Worm (Caenorhabditis elegans) whole organism, young adult: ENCODE measurements around the gene fbxl-1.

Experiments
- F33H1.4 ChIP-seq: fragments of 200-800 bp; sonication (Bioruptor generic); IDR thresholded peaks from 2 replicates; pipeline ENCODE4 v1.3.6; 2022; ENCODE audit warnings: missing genetic modification reagents, missing genetic modification characterization, missing compliant biosample characterization
- F49E8.2 ChIP-seq: sonication (generic microtip); optimal IDR thresholded peaks from 3 replicates; lab custom pipeline; 2017; ENCODE audit warnings: missing genetic modification characterization, mild to moderate bottlenecking, missing compliant biosample characterization, antibody characterized with exemption, moderate library complexity; ENCODE audit not compliant: insufficient read depth
- F52B5.7 ChIP-seq: sonication (generic microtip); optimal IDR thresholded peaks from 2 replicates; lab custom pipeline; 2016; ENCODE audit warnings: mild to moderate bottlenecking, missing genetic modification characterization, missing compliant biosample characterization
- K12H6.12 ChIP-seq: fragments of 200-800 bp; sonication (Bioruptor generic); optimal IDR thresholded peaks from 2 replicates; lab custom pipeline; 2018; ENCODE audit warnings: mild to moderate bottlenecking, missing genetic modification characterization, missing compliant biosample characterization
- Y56A3A.18 ChIP-seq: fragments of 200-800 bp; sonication (Bioruptor generic); IDR thresholded peaks from 2 replicates; pipeline ENCODE4 v1.3.6; 2022; ENCODE audit warnings: missing genetic modification reagents, missing genetic modification characterization, missing compliant biosample characterization
- Y79H2A.3 ChIP-seq: fragments of 200-800 bp; sonication (Bioruptor generic); conservative IDR thresholded peaks from 2 replicates; pipeline ENCODE4 v1.3.6; 2022; ENCODE audit warnings: missing genetic modification reagents, missing genetic modification characterization, missing compliant biosample characterization
- Y95B8A.8 ChIP-seq: fragments of 200-800 bp; sonication (Bioruptor generic); IDR thresholded peaks from 2 replicates; pipeline ENCODE4 v1.3.6; 2022; ENCODE audit warnings: missing genetic modification reagents, missing genetic modification characterization, missing compliant biosample characterization
- ZK185.1 ChIP-seq: sonication (generic microtip); optimal IDR thresholded peaks from 2 replicates; lab custom pipeline; 2016; ENCODE audit warnings: mild to moderate bottlenecking, missing genetic modification characterization, missing compliant biosample characterization; ENCODE audit not compliant: poor library complexity, severe bottlenecking
- bed-2 ChIP-seq: fragments of 200-800 bp; sonication (Bioruptor generic); IDR thresholded peaks from 2 replicates; pipeline ENCODE4 v1.3.6; 2022; ENCODE audit warnings: missing genetic modification reagents, missing genetic modification characterization, missing compliant biosample characterization
- cebp-1 ChIP-seq, 2 experiments: fragments of 200-800 bp in 1 of 2; sonication (Bioruptor generic) in 1 of 2; sonication (generic microtip) in 1 of 2; IDR thresholded peaks in 1 of 2; optimal IDR thresholded peaks in 1 of 2; 2 replicates each; pipeline versions ENCODE4 v1.3.6 to Lab custom; 2017 to 2022; ENCODE audit warnings: missing compliant biosample characterization in 2 of 2, missing genetic modification characterization in 2 of 2, mild to moderate bottlenecking in 1 of 2, missing genetic modification reagents in 1 of 2, moderate library complexity in 1 of 2
- ceh-27 ChIP-seq: fragments of 200-800 bp; sonication (Bioruptor generic); optimal IDR thresholded peaks from 2 replicates; lab custom pipeline; 2018; ENCODE audit warnings: mild to moderate bottlenecking, missing genetic modification characterization, moderate library complexity, missing compliant biosample characterization
- ceh-91 ChIP-seq: fragments of 200-800 bp; sonication (Bioruptor generic); IDR thresholded peaks from 2 replicates; pipeline ENCODE4 v1.3.6; 2022; ENCODE audit warnings: missing genetic modification reagents, missing genetic modification characterization, missing compliant biosample characterization
- chd-7 ChIP-seq: sonication (generic microtip); optimal IDR thresholded peaks from 2 replicates; lab custom pipeline; 2016; ENCODE audit warnings: mild to moderate bottlenecking, missing genetic modification characterization, moderate library complexity, missing compliant biosample characterization
- die-1 ChIP-seq: sonication (generic microtip); optimal IDR thresholded peaks from 2 replicates; lab custom pipeline; 2016; ENCODE audit warnings: missing genotype, mild to moderate bottlenecking, missing genetic modification characterization, missing compliant biosample characterization
- dox-1 ChIP-seq: fragments of 200-800 bp; sonication (Bioruptor generic); IDR thresholded peaks from 2 replicates; pipeline ENCODE4 v1.3.6; 2022; ENCODE audit warnings: missing genetic modification reagents, missing genetic modification characterization, missing compliant biosample characterization
- egrh-3 ChIP-seq: fragments of 200-800 bp; sonication (Bioruptor generic); IDR thresholded peaks from 2 replicates; pipeline ENCODE4 v1.3.6; 2022; ENCODE audit warnings: missing genetic modification reagents, missing genetic modification characterization, missing compliant biosample characterization
- ets-4 ChIP-seq: fragments of 200-800 bp; sonication (Bioruptor generic); optimal IDR thresholded peaks from 2 replicates; lab custom pipeline; 2018; ENCODE audit warnings: mild to moderate bottlenecking, missing genetic modification characterization, missing compliant biosample characterization
- hmg-1.2 ChIP-seq: fragments of 200-800 bp; sonication (Bioruptor generic); IDR thresholded peaks from 2 replicates; pipeline ENCODE4 v1.3.6; 2022; ENCODE audit warnings: missing genetic modification reagents, missing genetic modification characterization, missing compliant biosample characterization
- lin-26 ChIP-seq: fragments of 200-800 bp; sonication (Bioruptor generic); IDR thresholded peaks from 2 replicates; pipeline ENCODE4 v1.3.6; 2022; ENCODE audit warnings: missing genetic modification reagents, missing genetic modification characterization, missing compliant biosample characterization
- lin-35 ChIP-seq, 3 experiments: fragments of 150-350 bp in 2 of 3; sonication (generic microtip) in 1 of 3; optimal IDR thresholded peaks; 2 replicates each; lab custom pipeline; 2014 to 2018; ENCODE audit warnings: missing biosample characterization in 3 of 3, missing genetic modification characterization in 3 of 3, missing genetic modification reagents in 3 of 3
- lin-40 ChIP-seq: sonication (generic microtip); optimal IDR thresholded peaks from 2 replicates; lab custom pipeline; 2016; ENCODE audit warnings: missing genetic modification characterization, mild to moderate bottlenecking, missing compliant biosample characterization, missing genotype, missing genetic modification reagents
- lin-54 ChIP-seq: fragments of 200-800 bp; sonication (Bioruptor generic); optimal IDR thresholded peaks from 2 replicates; lab custom pipeline; 2018; ENCODE audit warnings: mild to moderate bottlenecking, missing genetic modification characterization, missing compliant biosample characterization
- madf-3 ChIP-seq: fragments of 200-800 bp; sonication (Bioruptor generic); IDR thresholded peaks from 2 replicates; pipeline ENCODE4 v1.3.6; 2022; ENCODE audit warnings: missing genetic modification reagents, missing genetic modification characterization, missing compliant biosample characterization
- mcd-1 ChIP-seq: fragments of 200-800 bp; sonication (Bioruptor generic); IDR thresholded peaks from 2 replicates; pipeline ENCODE4 v1.3.6; 2022; ENCODE audit warnings: missing genetic modification reagents, missing genetic modification characterization, missing compliant biosample characterization
- mxl-1 ChIP-seq: sonication (generic microtip); optimal IDR thresholded peaks from 2 replicates; lab custom pipeline; 2016; ENCODE audit warnings: missing genetic modification characterization, missing compliant biosample characterization
- nfya-2 ChIP-seq: fragments of 200-800 bp; sonication (Bioruptor generic); IDR thresholded peaks from 2 replicates; pipeline ENCODE4 v1.3.6; 2022; ENCODE audit warnings: missing genetic modification reagents, missing genetic modification characterization, missing compliant biosample characterization
- nfyb-1 ChIP-seq: fragments of 200-800 bp; sonication (Bioruptor generic); IDR thresholded peaks from 2 replicates; pipeline ENCODE4 v1.3.6; 2022; ENCODE audit warnings: missing genetic modification reagents, missing genetic modification characterization, missing compliant biosample characterization
- nhr-179 ChIP-seq: sonication (generic microtip); optimal IDR thresholded peaks from 2 replicates; lab custom pipeline; 2016; ENCODE audit warnings: mild to moderate bottlenecking, missing genetic modification characterization, missing compliant biosample characterization
- nhr-27 ChIP-seq: fragments of 200-800 bp; sonication (Bioruptor generic); optimal IDR thresholded peaks from 2 replicates; lab custom pipeline; 2018; ENCODE audit warnings: mild to moderate bottlenecking, missing genetic modification characterization, moderate library complexity, missing compliant biosample characterization
- nhr-90 ChIP-seq: sonication (generic microtip); optimal IDR thresholded peaks from 2 replicates; lab custom pipeline; 2016; ENCODE audit warnings: missing genotype, mild to moderate bottlenecking, missing genetic modification characterization, missing compliant biosample characterization
- pbrm-1 ChIP-seq: fragments of 200-800 bp; sonication (Bioruptor generic); IDR thresholded peaks from 2 replicates; pipeline ENCODE4 v1.3.6; 2022; ENCODE audit warnings: missing genetic modification reagents, missing genetic modification characterization, missing compliant biosample characterization
- pha-4 ChIP-seq: fragments of 150-350 bp; sonication (generic microtip); optimal IDR thresholded peaks from 2 replicates; lab custom pipeline; 2014; ENCODE audit warnings: missing biosample characterization, missing genetic modification reagents, missing genetic modification characterization
- sdz-38 ChIP-seq: sonication (generic microtip); optimal IDR thresholded peaks from 2 replicates; lab custom pipeline; 2016; ENCODE audit warnings: missing genotype, missing genetic modification characterization, missing compliant biosample characterization
- snpc-4 ChIP-seq, 5 experiments: fragments of 150-350 bp in 1 of 5; sonication (generic microtip) in 4 of 5; optimal IDR thresholded peaks; 2 replicates each; lab custom pipeline; 2014 to 2018; ENCODE audit warnings: missing genetic modification characterization in 5 of 5, missing biosample characterization in 3 of 5, antibody characterized with exemption in 2 of 5, mild to moderate bottlenecking in 2 of 5, missing compliant biosample characterization in 2 of 5, missing genotype in 2 of 5, moderate library complexity in 2 of 5, missing genetic modification reagents in 1 of 5
- sptf-2 ChIP-seq: fragments of 200-800 bp; sonication (Bioruptor generic); optimal IDR thresholded peaks from 2 replicates; lab custom pipeline; 2018; ENCODE audit warnings: mild to moderate bottlenecking, missing genetic modification characterization, missing compliant biosample characterization
- unc-130 ChIP-seq: sonication (generic microtip); optimal IDR thresholded peaks from 2 replicates; lab custom pipeline; 2016; ENCODE audit warnings: missing genetic modification reagents, missing genetic modification characterization, missing compliant biosample characterization
- zfh-2 ChIP-seq: fragments of 200-800 bp; sonication (Bioruptor generic); conservative IDR thresholded peaks from 2 replicates; pipeline ENCODE4 v1.3.6; 2022; ENCODE audit warnings: missing genetic modification reagents, missing genetic modification characterization, missing compliant biosample characterization
- ztf-18 ChIP-seq: sonication (generic microtip); optimal IDR thresholded peaks from 2 replicates; lab custom pipeline; 2016; ENCODE audit warnings: missing genotype, mild to moderate bottlenecking, missing genetic modification characterization, missing compliant biosample characterization
- ztf-22 ChIP-seq: fragments of 200-800 bp; sonication (Bioruptor generic); optimal IDR thresholded peaks from 2 replicates; lab custom pipeline; 2018; ENCODE audit warnings: mild to moderate bottlenecking, missing genetic modification characterization, moderate library complexity, missing compliant biosample characterization
- ztf-25 ChIP-seq: fragments of 200-800 bp; sonication (Bioruptor generic); IDR thresholded peaks from 2 replicates; pipeline ENCODE4 v1.3.6; 2022; ENCODE audit warnings: missing genetic modification reagents, missing genetic modification characterization, missing compliant biosample characterization
- ztf-26 ChIP-seq: sonication (generic microtip); optimal IDR thresholded peaks from 2 replicates; lab custom pipeline; 2017; ENCODE audit warnings: missing genetic modification characterization, missing compliant biosample characterization

Gene fbxl-1

DNA sequence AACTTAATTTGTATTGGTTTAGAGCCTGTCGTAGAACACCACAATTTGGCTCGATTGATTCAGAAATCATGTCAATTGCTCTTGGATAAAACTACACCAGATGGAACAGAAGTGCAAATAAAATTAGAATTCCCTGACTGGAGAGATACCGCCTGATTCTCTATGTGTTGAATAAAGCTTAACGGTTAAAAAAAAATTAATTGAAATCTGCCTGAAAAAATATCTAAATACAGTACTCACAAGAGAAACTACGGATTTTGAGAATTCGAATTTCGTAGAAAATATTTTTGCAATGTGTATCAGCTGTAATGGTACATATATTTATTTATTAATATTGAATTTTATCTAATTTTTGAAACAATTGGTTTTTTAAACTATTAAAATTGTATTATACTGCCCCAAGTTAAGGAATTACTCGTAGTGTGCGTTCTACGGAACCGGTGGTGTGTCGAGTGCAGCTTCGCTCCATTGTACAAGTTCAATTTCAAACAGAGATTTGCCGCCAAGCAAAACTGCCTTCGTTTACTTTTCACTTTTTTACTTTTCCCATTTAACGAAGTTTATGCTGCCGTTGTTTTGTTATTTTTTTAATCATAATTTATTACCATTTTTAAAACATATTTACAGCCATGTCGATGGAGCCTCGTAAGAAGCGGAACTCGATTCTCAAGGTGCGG is 22.5 kb downstream of the fbxl-1 start, which contains the start of gene knl-1 (continued):
- TF ChIP-seq cebp-1 (GFP tag; IDR thresholded peaks at IDR 0.05; lab: Robert Waterston, UW) (no peak), cebp-1 (tag; optimal IDR thresholded peaks at IDR 0.05; lab: Kevin White, UChicago) (no peak), ceh-27 (GFP tag; lab: Kevin White, UChicago) (peak; percentile 30), K12H6.12 (tag; lab: Kevin White, UChicago) (no peak), ceh-91 (peak; percentile 75), pha-4 (tag; lab: Kevin White, UChicago) (no peak), mcd-1 (peak; percentile 80), F49E8.2 (no peak), madf-3 (GFP tag; lab: Robert Waterston, UW) (no peak), sptf-2 (no peak), lin-54 (GFP tag; lab: Kevin White, UChicago) (peak; percentile 68), mxl-1 (no peak), hmg-1.2 (GFP tag; lab: Robert Waterston, UW) (peak; percentile 46; the same call in 1 of the 2 replicates)

DNA sequence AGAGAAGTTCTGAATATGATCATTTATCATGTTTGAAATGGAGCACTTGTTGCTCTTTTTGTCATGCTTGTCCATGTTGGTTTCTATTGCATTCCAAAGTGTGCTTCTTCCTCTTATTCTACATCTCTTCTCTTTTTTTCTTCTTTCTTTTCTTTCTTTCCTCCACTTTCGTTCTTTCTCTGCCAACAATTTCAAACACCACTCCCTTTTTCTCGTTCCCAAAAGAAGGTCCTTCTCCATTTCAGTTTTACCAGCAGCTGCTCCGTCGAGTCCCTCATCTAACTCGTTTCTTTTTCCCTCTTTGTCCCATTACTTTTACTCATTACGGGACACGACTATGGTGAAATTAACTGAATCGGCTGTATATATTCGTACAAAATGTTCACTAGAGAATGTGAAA is 27.3 kb downstream of the fbxl-1 start, which contains the start of gene F09G8.5:
F09G8.5 (plus strand) TSS at position 38 of the 400 bp plus-strand sequence.
- no peak for TF ChIP-seq bed-2 (GFP tag; lab: Robert Waterston, UW)
- TF ChIP-seq ets-4 (GFP tag; lab: Kevin White, UChicago), result no peak
- no peak for TF ChIP-seq lin-54 (GFP tag; lab: Kevin White, UChicago)
- no peak for TF ChIP-seq snpc-4 (GFP tag; optimal IDR thresholded peaks at IDR 0.05; lab: Kevin White, UChicago)
- TF ChIP-seq snpc-4 (tag; optimal IDR thresholded peaks at IDR 0.05; lab: Kevin White, UChicago), result no peak
- TF ChIP-seq sdz-38 (tag; lab: Kevin White, UChicago), result no peak
- TF ChIP-seq nfya-2 (GFP tag; lab: Robert Waterston, UW), result no peak
- TF ChIP-seq unc-130 (GFP tag; lab: Kevin White, UChicago), result no peak
- TF ChIP-seq Y56A3A.18 (GFP tag; lab: Robert Waterston, UW), result no peak
- no peak for TF ChIP-seq Y79H2A.3 (GFP tag; lab: Robert Waterston, UW)
- TF ChIP-seq ZK185.1 (tag; lab: Kevin White, UChicago), result no peak
- TF ChIP-seq ztf-25, result no peak

DNA sequence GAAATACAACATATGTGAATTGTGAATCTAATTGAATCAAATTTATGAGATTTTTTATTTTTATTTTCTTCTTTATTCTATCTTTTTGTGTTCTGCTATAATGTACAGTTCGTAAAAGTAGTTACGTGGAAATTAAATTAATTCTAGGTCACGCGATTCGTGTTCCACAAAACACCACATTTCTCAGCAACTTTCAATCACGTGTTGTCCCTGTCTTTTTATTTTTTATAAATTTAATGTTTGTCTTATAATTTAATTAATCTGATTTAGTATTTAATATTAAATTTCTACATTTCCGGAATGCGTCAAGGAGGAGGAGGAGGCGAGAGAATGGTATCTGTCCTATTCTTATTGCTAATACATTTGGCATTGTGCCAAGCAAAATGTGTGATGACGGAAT is 30.4 kb downstream of the fbxl-1 start, which contains the start of gene ncr-2:
ncr-2 (plus strand) TSS at position 301 of the 400 bp plus-strand sequence.
- TF ChIP-seq ztf-25 (no peak), chd-7 (tag; lab: Kevin White, UChicago) (no peak), pha-4 (tag; lab: Kevin White, UChicago) (no peak), lin-26 (GFP tag; lab: Robert Waterston, UW) (no peak), nhr-179 (tag; lab: Kevin White, UChicago) (no peak), nhr-27 (tag; lab: Kevin White, UChicago) (no peak), unc-130 (GFP tag; lab: Kevin White, UChicago) (no peak), ztf-22 (GFP tag; lab: Kevin White, UChicago) (no peak), sdz-38 (tag; lab: Kevin White, UChicago) (no peak), pbrm-1 (GFP tag; lab: Robert Waterston, UW) (no peak), ztf-18 (no peak)

DNA sequence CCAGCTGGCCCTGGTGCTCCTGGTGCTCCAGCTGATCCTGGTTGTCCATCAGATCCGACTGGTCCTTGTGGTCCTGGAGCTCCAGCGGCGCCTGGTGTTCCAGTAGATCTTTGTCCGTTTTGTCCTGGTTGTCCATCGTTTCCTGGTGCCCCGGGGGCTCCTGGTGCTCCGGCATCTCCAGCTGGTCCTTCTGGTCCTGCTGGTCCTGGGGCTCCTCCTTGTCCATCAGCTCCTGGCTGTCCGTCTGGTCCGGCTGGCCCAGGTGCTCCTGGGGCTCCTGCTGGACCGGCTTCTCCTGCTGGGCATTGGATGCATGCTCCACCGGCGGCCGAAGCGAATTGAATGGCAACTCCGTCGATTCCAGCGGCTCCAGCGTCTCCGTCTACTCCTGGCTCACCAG is 35.0 kb downstream of the fbxl-1 start:
- TF ChIP-seq F33H1.4, result no peak
- TF ChIP-seq madf-3 (GFP tag; lab: Robert Waterston, UW), result no peak
- TF ChIP-seq nfyb-1, result 0 out of 2 replicates have a peak, but pooled peaks have one; percentile 9
- TF ChIP-seq dox-1 (GFP tag; lab: Robert Waterston, UW), result 0 out of 2 replicates have a peak, but pooled peaks have one; percentile 23
- no peak for TF ChIP-seq unc-130 (GFP tag; lab: Kevin White, UChicago)
- no peak for TF ChIP-seq lin-35 (GFP tag; optimal IDR thresholded peaks at IDR 0.05; lab: Kevin White, UChicago)
- no peak for TF ChIP-seq nhr-90 (tag; lab: Kevin White, UChicago)
- no peak for TF ChIP-seq ZK185.1 (tag; lab: Kevin White, UChicago)
- no peak for TF ChIP-seq die-1 (tag; lab: Kevin White, UChicago)
- no peak for TF ChIP-seq lin-40 (tag; lab: Kevin White, UChicago)
- TF ChIP-seq ztf-26 (tag; lab: Kevin White, UChicago), result no peak
- peak; percentile 27; the same call in 1 of the 2 replicates for TF ChIP-seq mcd-1
- TF ChIP-seq Y95B8A.8 (GFP tag; lab: Robert Waterston, UW), result no peak
- peak; percentile 95 for TF ChIP-seq zfh-2 (GFP tag; lab: Robert Waterston, UW)
- peak; percentile 97 for TF ChIP-seq egrh-3 (GFP tag; lab: Robert Waterston, UW)
- peak; percentile 44 for TF ChIP-seq F52B5.7 (tag; lab: Kevin White, UChicago)
